Fruit fly (Drosophila melanogaster) whole organism, adult: ENCODE results near the gene CG7025.

ENCODE experiments used
- CG11617 ChIP-seq: fragments of 200-800 bp; sonication (Bioruptor generic); optimal IDR thresholded peaks from 2 replicates; lab custom pipeline; 2017; ENCODE audit warnings: mild to moderate bottlenecking, missing biosample characterization, missing genetic modification reagents, missing genetic modification characterization
- CG12768 ChIP-seq: fragments of 200-800 bp; sonication (Bioruptor generic); optimal IDR thresholded peaks from 2 replicates; lab custom pipeline; 2017; ENCODE audit warnings: missing biosample characterization, missing genetic modification characterization, mild to moderate bottlenecking, moderate library complexity, missing genetic modification reagents
- CG5204 ChIP-seq: fragments of 200-800 bp; sonication (Bioruptor generic); optimal IDR thresholded peaks from 2 replicates; lab custom pipeline; 2016; ENCODE audit warnings: missing biosample characterization, missing genetic modification characterization
- CG7101 ChIP-seq: fragments of 200-800 bp; sonication (Bioruptor generic); optimal IDR thresholded peaks from 2 replicates; lab custom pipeline; 2018; ENCODE audit warnings: missing biosample characterization, mild to moderate bottlenecking, missing genetic modification characterization, moderate library complexity
- Hr96 ChIP-seq: fragments of 200-800 bp; sonication (Bioruptor generic); optimal IDR thresholded peaks from 2 replicates; lab custom pipeline; 2016; ENCODE audit warnings: missing biosample characterization, missing genetic modification characterization
- Mnt ChIP-seq: fragments of 200-800 bp; sonication (Bioruptor generic); optimal IDR thresholded peaks from 2 replicates; lab custom pipeline; 2016; ENCODE audit warnings: missing biosample characterization, mild to moderate bottlenecking, missing genetic modification characterization
- cnc ChIP-seq, 2 experiments: fragments of >200 bp; optimal IDR thresholded peaks; 2 replicates each; lab custom pipeline; 2017
- ovo ChIP-seq: fragments of 200-800 bp; sonication (Bioruptor generic); optimal IDR thresholded peaks from 2 replicates; lab custom pipeline; 2016; ENCODE audit warnings: missing biosample characterization, missing genetic modification characterization
- pad ChIP-seq: fragments of 200-800 bp; sonication (Bioruptor generic); optimal IDR thresholded peaks from 3 replicates; lab custom pipeline; 2017; ENCODE audit warnings: missing biosample characterization, missing genetic modification characterization, mild to moderate bottlenecking, moderate library complexity, missing genetic modification reagents
- tj ChIP-seq: fragments of 200-800 bp; sonication (Bioruptor generic); optimal IDR thresholded peaks from 3 replicates; lab custom pipeline; 2017; ENCODE audit warnings: missing biosample characterization, mild to moderate bottlenecking, missing genetic modification characterization, moderate library complexity
- toe ChIP-seq: fragments of 200-800 bp; sonication (Bioruptor generic); optimal IDR thresholded peaks from 2 replicates; lab custom pipeline; 2016; ENCODE audit warnings: missing biosample characterization, missing genetic modification characterization

- TF ChIP-seq CG5204 (GFP tag; lab: Kevin White, UChicago) (no peak), cnc (optimal IDR thresholded peaks at IDR 0.05; lab: Kevin White, UChicago) (no peak), Hr96 (no peak), pad (no peak), ovo (no peak), CG12768 (no peak), toe (GFP tag; lab: Kevin White, UChicago) (no peak), Mnt (GFP tag; lab: Kevin White, UChicago) (no peak), tj (GFP tag; lab: Kevin White, UChicago) (no peak), CG7101 (tag; lab: Kevin White, UChicago) (peak; percentile 21), CG11617 (GFP tag; lab: Kevin White, UChicago) (no peak)
Observed at dm6 chr2L:7722723-7723122, 30.2 kb upstream of the CG7025 start, which contains the start of gene CG13794.
